Fruit fly (Drosophila melanogaster): ENCODE data around the gene CG1578.
A peak's percentile ranks its signal among the peaks of the same experiment; 100 is the strongest.

Gene CG1578

DNA sequence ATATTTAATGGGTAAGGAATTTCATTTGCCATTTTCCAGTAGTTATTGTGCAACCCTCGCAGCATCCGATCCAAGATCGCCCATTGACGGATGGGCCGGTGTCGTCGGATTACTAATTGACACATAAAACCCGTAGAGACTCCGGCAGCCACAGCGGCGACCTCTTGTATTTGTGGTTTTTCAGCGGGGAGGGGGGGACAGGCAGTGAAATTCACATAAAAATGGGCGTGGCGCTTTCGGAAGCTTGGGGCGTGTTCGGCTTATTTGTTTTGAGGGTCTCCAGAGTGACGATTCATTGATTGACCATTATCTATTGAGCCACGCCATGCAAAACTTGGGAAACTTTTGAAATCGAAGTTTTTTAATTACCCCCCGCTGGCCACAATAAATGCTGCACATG lies 32.9 kb upstream of the CG1578 start (continued):
- no peak for TF ChIP-seq pan (optimal IDR thresholded peaks at IDR 0.05)
- TF ChIP-seq pan (GFP tag; optimal IDR thresholded peaks at IDR 0.05 in 1 of 2, IDR thresholded peaks at IDR 0.05 in 1 of 2), result peak in 1 of 2 experiments; percentile 16
- TF ChIP-seq wdn (GFP tag; IDR thresholded peaks at IDR 0.05), result no peak
- TF ChIP-seq Dip3 (GFP tag; optimal IDR thresholded peaks at IDR 0.05), result no peak
- peak; percentile 10 for TF ChIP-seq CG18476 (GFP tag; optimal IDR thresholded peaks at IDR 0.05)

DNA sequence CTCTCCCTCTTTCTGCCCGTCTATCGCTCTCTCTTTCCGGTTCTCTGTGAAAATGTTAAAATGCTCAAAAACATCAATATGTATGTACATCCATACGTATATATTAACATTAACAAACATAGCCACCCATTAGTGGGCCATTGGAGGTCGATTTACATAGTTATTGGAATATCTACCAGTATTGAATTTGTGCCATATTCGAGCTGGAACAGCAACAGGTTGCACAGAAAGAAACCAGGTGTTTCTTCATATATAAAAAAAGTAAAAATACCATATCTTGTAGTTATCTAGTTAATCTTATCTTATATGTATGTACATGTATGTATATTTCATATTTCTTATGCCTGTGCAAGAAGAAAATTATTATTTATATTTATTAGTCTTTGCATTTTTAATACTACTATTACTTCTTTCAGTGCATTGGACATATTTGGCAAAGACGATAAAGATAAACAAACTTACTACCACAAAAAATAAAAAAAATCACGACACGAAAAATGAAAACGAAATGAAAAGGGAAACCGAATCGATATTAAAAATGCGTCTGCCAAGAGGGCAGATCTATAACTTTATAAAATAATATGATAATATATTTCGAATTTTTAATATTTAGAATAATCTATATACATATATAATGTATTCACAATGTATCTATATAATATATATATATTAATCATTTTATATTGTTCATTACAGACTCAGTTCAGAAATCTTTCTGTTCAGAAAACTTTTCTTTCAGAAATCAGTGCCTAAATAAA lies 32.3 kb upstream of the CG1578 start:
- peak; percentile 34 for TF ChIP-seq CG17829 (tag; optimal IDR thresholded peaks at IDR 0.05)
- no peak for TF ChIP-seq tup (GFP tag; optimal IDR thresholded peaks at IDR 0.05)
- no peak for TF ChIP-seq lola (GFP tag; optimal IDR thresholded peaks at IDR 0.05)
- TF ChIP-seq E2f2 (GFP tag; IDR thresholded peaks at IDR 0.05), result no peak
- no peak for TF ChIP-seq CG15073 (GFP tag; optimal IDR thresholded peaks at IDR 0.05)
- TF ChIP-seq Poxn (GFP tag; IDR thresholded peaks at IDR 0.05), result no peak
- TF ChIP-seq CG9609 (GFP tag; optimal IDR thresholded peaks at IDR 0.05), result no peak
- no peak for TF ChIP-seq yki (optimal IDR thresholded peaks at IDR 0.05)
- TF ChIP-seq HLH3B (GFP tag; IDR thresholded peaks at IDR 0.05), result peak; percentile 66
- peak; percentile 43; the same call in 1 of the 2 replicates for TF ChIP-seq E2f1 (GFP tag; IDR thresholded peaks at IDR 0.05)
- TF ChIP-seq CG10321 (GFP tag; IDR thresholded peaks at IDR 0.05), result no peak
- no peak for TF ChIP-seq Bteb2 (GFP tag; optimal IDR thresholded peaks at IDR 0.05)
- no peak for TF ChIP-seq CG18599 (GFP tag; optimal IDR thresholded peaks at IDR 0.05)
- TF ChIP-seq eve (GFP tag; optimal IDR thresholded peaks at IDR 0.05), result no peak
- TF ChIP-seq Optix (GFP tag; IDR thresholded peaks at IDR 0.05), result no peak
- peak; percentile 44 for TF ChIP-seq Meics (GFP tag; optimal IDR thresholded peaks at IDR 0.05)
- no peak for TF ChIP-seq CG30431 (GFP tag; optimal IDR thresholded peaks at IDR 0.05)
- no peak for TF ChIP-seq Dref (GFP tag; IDR thresholded peaks at IDR 0.05)
- peak; percentile 53 for TF ChIP-seq lab (GFP tag; optimal IDR thresholded peaks at IDR 0.05)
- no peak for TF ChIP-seq mam (GFP tag; optimal IDR thresholded peaks at IDR 0.05)
- no peak for TF ChIP-seq CkIIα-i1 (GFP tag; IDR thresholded peaks at IDR 0.05)
- TF ChIP-seq nerfin-2 (GFP tag; IDR thresholded peaks at IDR 0.05; ENCODE audit: partially characterized antibody), result no peak
- no peak for TF ChIP-seq CG6175 (GFP tag; IDR thresholded peaks at IDR 0.05)
- no peak for TF ChIP-seq CG4854 (GFP tag; optimal IDR thresholded peaks at IDR 0.05)
- TF ChIP-seq HLH54F (GFP tag; optimal IDR thresholded peaks at IDR 0.05), result no peak
- no peak for TF ChIP-seq CG8478 (optimal IDR thresholded peaks at IDR 0.05)
- TF ChIP-seq Asciz (GFP tag; optimal IDR thresholded peaks at IDR 0.05), result peak; percentile 63
- TF ChIP-seq D19A (tag; optimal IDR thresholded peaks at IDR 0.05), result peak; percentile 42
- no peak for TF ChIP-seq usp (GFP tag; optimal IDR thresholded peaks at IDR 0.05)
- peak; percentile 69 for TF ChIP-seq tgo (GFP tag; IDR thresholded peaks at IDR 0.05)
- no peak for TF ChIP-seq wek (GFP tag; optimal IDR thresholded peaks at IDR 0.05)
- TF ChIP-seq schlank (tag; optimal IDR thresholded peaks at IDR 0.05), result no peak
- TF ChIP-seq CG5245 (GFP tag; optimal IDR thresholded peaks at IDR 0.05), result no peak
- no peak for TF ChIP-seq Hr39 (optimal IDR thresholded peaks at IDR 0.05)
- TF ChIP-seq chinmo (GFP tag; IDR thresholded peaks at IDR 0.05; ENCODE audit: partially characterized antibody), result no peak
- no peak for TF ChIP-seq CG7357 (GFP tag; IDR thresholded peaks at IDR 0.05)
- no peak for TF ChIP-seq lov (optimal IDR thresholded peaks at IDR 0.05)
- no peak for TF ChIP-seq lov (GFP tag; IDR thresholded peaks at IDR 0.05)
- peak; percentile 37 for TF ChIP-seq CG3281 (GFP tag; optimal IDR thresholded peaks at IDR 0.05)
- TF ChIP-seq al (GFP tag; IDR thresholded peaks at IDR 0.05), result 0 out of 2 replicates have a peak, but pooled peaks have one; percentile 32
- no peak for TF ChIP-seq CG8944 (GFP tag; optimal IDR thresholded peaks at IDR 0.05)
- TF ChIP-seq CG1602 (GFP tag; optimal IDR thresholded peaks at IDR 0.05), result no peak
- peak; percentile 47 for TF ChIP-seq CG13424 (tag; optimal IDR thresholded peaks at IDR 0.05)
- no peak for TF ChIP-seq Dfd (GFP tag; optimal IDR thresholded peaks at IDR 0.05)
- TF ChIP-seq CG9817 (tag; optimal IDR thresholded peaks at IDR 0.05), result peak; percentile 10
- TF ChIP-seq en (GFP tag; optimal IDR thresholded peaks at IDR 0.05), result no peak

Measured in whole organism, embryonic.